Worm (Caenorhabditis elegans) whole organism, L4/young adult: Measurements from ENCODE around the gene egl-3.

Experiments
- dao-5 ChIP-seq: sonication (generic microtip); optimal IDR thresholded peaks from 2 replicates; lab custom pipeline; 2016; ENCODE audit warnings: missing genotype, missing genetic modification characterization, moderate library complexity, missing compliant biosample characterization
- him-1 ChIP-seq: sonication (generic microtip); optimal IDR thresholded peaks from 2 replicates; lab custom pipeline; 2016; ENCODE audit warnings: missing genotype, missing genetic modification reagents, missing genetic modification characterization, missing compliant biosample characterization

- TF ChIP-seq him-1 = peak; percentile 93
- no peak for TF ChIP-seq dao-5 (tag; lab: Kevin White, UChicago)
Measured at ce11 chrV:10168870-10169269, 4.7 kb downstream of the egl-3 start.
